Fruit fly (Drosophila melanogaster) whole organism, adult: Measurements from ENCODE around the gene p38c.
A peak's percentile ranks its signal among the peaks of the same experiment; 100 is the strongest.

Experiments
- CG11617 ChIP-seq: fragments of 200-800 bp; sonication (Bioruptor generic); optimal IDR thresholded peaks from 2 replicates; lab custom pipeline; 2017; ENCODE audit warnings: mild to moderate bottlenecking, missing biosample characterization, missing genetic modification reagents, missing genetic modification characterization
- CG12768 ChIP-seq: fragments of 200-800 bp; sonication (Bioruptor generic); optimal IDR thresholded peaks from 2 replicates; lab custom pipeline; 2017; ENCODE audit warnings: missing biosample characterization, missing genetic modification characterization, mild to moderate bottlenecking, moderate library complexity, missing genetic modification reagents
- CG1620 ChIP-seq: fragments of 200-800 bp; sonication (Bioruptor generic); optimal IDR thresholded peaks from 2 replicates; lab custom pipeline; 2016; ENCODE audit warnings: missing biosample characterization, missing genetic modification characterization
- CG7045 ChIP-seq: fragments of 200-800 bp; sonication (Bioruptor generic); optimal IDR thresholded peaks from 2 replicates; lab custom pipeline; 2017; ENCODE audit warnings: missing biosample characterization, mild to moderate bottlenecking, missing genetic modification characterization
- CG7101 ChIP-seq: fragments of 200-800 bp; sonication (Bioruptor generic); optimal IDR thresholded peaks from 2 replicates; lab custom pipeline; 2018; ENCODE audit warnings: missing biosample characterization, mild to moderate bottlenecking, missing genetic modification characterization, moderate library complexity
- Mnt ChIP-seq: fragments of 200-800 bp; sonication (Bioruptor generic); optimal IDR thresholded peaks from 2 replicates; lab custom pipeline; 2016; ENCODE audit warnings: missing biosample characterization, mild to moderate bottlenecking, missing genetic modification characterization
- kay ChIP-seq: fragments of 200-800 bp; sonication (Bioruptor generic); peaks from one replicate; lab custom pipeline; 2016; ENCODE audit warnings: missing biosample characterization, missing genetic modification characterization, borderline replicate concordance
- ovo ChIP-seq: fragments of 200-800 bp; sonication (Bioruptor generic); optimal IDR thresholded peaks from 2 replicates; lab custom pipeline; 2016; ENCODE audit warnings: missing biosample characterization, missing genetic modification characterization
- tj ChIP-seq: fragments of 200-800 bp; sonication (Bioruptor generic); optimal IDR thresholded peaks from 3 replicates; lab custom pipeline; 2017; ENCODE audit warnings: missing biosample characterization, mild to moderate bottlenecking, missing genetic modification characterization, moderate library complexity
- toe ChIP-seq: fragments of 200-800 bp; sonication (Bioruptor generic); optimal IDR thresholded peaks from 2 replicates; lab custom pipeline; 2016; ENCODE audit warnings: missing biosample characterization, missing genetic modification characterization

DNA sequence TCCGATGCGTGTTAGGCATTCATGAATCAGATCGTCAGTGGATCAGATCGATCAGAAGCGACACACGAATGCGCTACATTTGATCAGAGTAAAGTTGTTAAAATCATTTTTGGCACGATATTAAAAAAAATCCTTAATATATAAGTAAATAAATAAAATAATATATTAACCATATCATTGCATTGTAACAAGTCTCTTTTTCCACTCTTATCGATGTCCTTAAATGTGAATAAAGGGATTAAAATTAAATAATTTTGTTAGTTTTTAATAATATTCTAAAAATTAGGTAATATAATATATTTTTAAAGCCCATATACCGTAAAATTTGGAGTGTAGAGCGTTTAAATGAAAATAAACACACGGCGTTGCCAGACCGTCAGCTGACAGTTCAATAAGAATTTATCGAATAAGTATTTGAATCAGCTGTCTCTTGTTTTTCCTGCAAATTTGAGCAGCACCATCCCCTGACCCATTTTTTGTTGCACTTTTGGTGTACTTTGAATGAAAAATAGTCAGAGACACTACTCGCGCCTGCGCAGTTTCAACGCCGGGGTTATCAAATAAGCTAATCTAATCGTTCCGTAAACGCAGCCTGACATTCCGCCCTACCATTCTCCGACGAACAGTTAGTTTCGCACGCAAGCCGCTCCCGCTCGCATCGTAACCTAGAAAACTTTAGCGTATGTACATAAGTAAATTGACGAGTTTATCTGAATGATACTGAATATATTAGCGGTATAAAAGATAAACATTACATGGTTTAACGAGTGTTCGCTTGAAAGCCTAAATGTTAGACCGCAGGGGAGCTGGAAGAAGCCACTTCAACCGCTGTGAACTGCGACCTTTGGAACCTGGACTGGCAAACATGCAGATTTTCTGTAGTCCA is 2.2 kb upstream of the p38c start, which contains the start of the genes p38a and CG6178:
- TF ChIP-seq CG7101: peak; percentile 99
- TF ChIP-seq kay (GFP tag; lab: Kevin White, UChicago): no peak
- peak; percentile 80 for TF ChIP-seq ovo
- TF ChIP-seq Mnt (GFP tag; lab: Kevin White, UChicago): peak; percentile 77
- peak; percentile 99 for TF ChIP-seq CG11617 (GFP tag; lab: Kevin White, UChicago)
- TF ChIP-seq CG12768 (GFP tag; lab: Kevin White, UChicago): peak; percentile 97
- peak; percentile 67 for TF ChIP-seq toe (GFP tag; lab: Kevin White, UChicago)
- peak; percentile 97 for TF ChIP-seq CG7045
- TF ChIP-seq tj (GFP tag; lab: Kevin White, UChicago): peak; percentile 85
- TF ChIP-seq CG1620 (GFP tag; lab: Kevin White, UChicago): peak; percentile 59
